Fruit fly (Drosophila melanogaster) whole organism, embryonic: ENCODE data around the gene Iru.

Experiments used
- CG10543 ChIP-seq: fragments of 200-800 bp; sonication (Bioruptor generic); optimal IDR thresholded peaks from 3 replicates; lab custom pipeline; 2017; ENCODE audit warnings: missing biosample characterization, mild to moderate bottlenecking, missing genetic modification characterization, moderate library complexity
- CG10979 ChIP-seq: fragments of 200-800 bp; sonication (Bioruptor generic); optimal IDR thresholded peaks from 2 replicates; lab custom pipeline; 2018; ENCODE audit warnings: missing biosample characterization, mild to moderate bottlenecking, missing genetic modification characterization, moderate library complexity
- CG12744 ChIP-seq: fragments of 200-800 bp; sonication (Bioruptor generic); optimal IDR thresholded peaks from 2 replicates; lab custom pipeline; 2016; ENCODE audit warnings: missing biosample characterization, missing genetic modification characterization
- CG15696 ChIP-seq: fragments of 200-800 bp; sonication (Bioruptor generic); optimal IDR thresholded peaks from 2 replicates; lab custom pipeline; 2019; ENCODE audit warnings: missing biosample characterization, mild to moderate bottlenecking, missing genetic modification characterization, moderate library complexity
- CG1603 ChIP-seq: fragments of 200-800 bp; sonication (Bioruptor generic); optimal IDR thresholded peaks from 2 replicates; lab custom pipeline; 2019; ENCODE audit warnings: missing biosample characterization, mild to moderate bottlenecking, missing genetic modification characterization, moderate library complexity
- CG2199 ChIP-seq: fragments of 200-800 bp; sonication (Bioruptor generic); IDR thresholded peaks from 3 replicates; pipeline ENCODE4 v1.3.6; 2022; ENCODE audit warnings: missing biosample characterization, missing genetic modification characterization
- CG32767 ChIP-seq: fragments of 200-800 bp; sonication (Bioruptor generic); IDR thresholded peaks from 2 replicates; pipeline ENCODE4 v1.3.6; 2022; ENCODE audit warnings: missing biosample characterization, missing genetic modification characterization
- CG42726 ChIP-seq: fragments of 200-800 bp; sonication (Bioruptor generic); IDR thresholded peaks from 2 replicates; pipeline ENCODE4 v1.3.6; 2022; ENCODE audit warnings: missing biosample characterization, missing genetic modification characterization; ENCODE audit not compliant: partially characterized antibody
- CG6272 ChIP-seq: fragments of 200-800 bp; sonication (Bioruptor generic); IDR thresholded peaks from 2 replicates; pipeline ENCODE4 v1.3.6; 2022; ENCODE audit warnings: missing biosample characterization, missing genetic modification characterization
- CG6813 ChIP-seq: fragments of 200-800 bp; sonication (Bioruptor generic); optimal IDR thresholded peaks from 2 replicates; lab custom pipeline; 2017; ENCODE audit warnings: missing biosample characterization, missing genetic modification characterization, mild to moderate bottlenecking, moderate library complexity, missing genetic modification reagents
- Camta ChIP-seq: fragments of 200-800 bp; sonication (Bioruptor generic); optimal IDR thresholded peaks from 2 replicates; lab custom pipeline; 2016; ENCODE audit warnings: missing biosample characterization, missing genetic modification characterization
- Doc2 ChIP-seq: fragments of 200-800 bp; sonication (Bioruptor generic); IDR thresholded peaks from 2 replicates; pipeline ENCODE4 v1.3.6; 2022; ENCODE audit warnings: missing biosample characterization, missing genetic modification characterization
- Drgx ChIP-seq: fragments of 200-800 bp; sonication (Bioruptor generic); IDR thresholded peaks from 2 replicates; pipeline ENCODE4 v1.3.6; 2022; ENCODE audit warnings: missing biosample characterization, missing genetic modification characterization
- Ets97D ChIP-seq: fragments of 200-800 bp; sonication (Bioruptor generic); optimal IDR thresholded peaks from 3 replicates; lab custom pipeline; 2016; ENCODE audit warnings: missing biosample characterization, missing genetic modification characterization
- HHEX ChIP-seq: fragments of 200-800 bp; sonication (Bioruptor generic); optimal IDR thresholded peaks from 3 replicates; lab custom pipeline; 2017; ENCODE audit warnings: missing biosample characterization, mild to moderate bottlenecking, missing genetic modification characterization, missing genetic modification reagents
- Hmx ChIP-seq: fragments of 200-800 bp; sonication (Bioruptor generic); optimal IDR thresholded peaks from 2 replicates; lab custom pipeline; 2016; ENCODE audit warnings: missing biosample characterization, missing genetic modification characterization
- Mes4 ChIP-seq: fragments of 200-800 bp; sonication (Bioruptor generic); optimal IDR thresholded peaks from 2 replicates; lab custom pipeline; 2016; ENCODE audit warnings: missing biosample characterization, missing genetic modification characterization
- Mrtf ChIP-seq: fragments of 200-800 bp; sonication (Bioruptor generic); IDR thresholded peaks from 3 replicates; pipeline ENCODE4 v1.3.6; 2022; ENCODE audit warnings: missing biosample characterization, missing genetic modification characterization
- NFAT ChIP-seq: fragments of 200-800 bp; sonication (Bioruptor generic); IDR thresholded peaks from 2 replicates; pipeline ENCODE4 v1.3.6; 2022; ENCODE audit warnings: missing biosample characterization, missing genetic modification characterization
- Neu2 ChIP-seq: fragments of 200-800 bp; sonication (Bioruptor generic); optimal IDR thresholded peaks from 3 replicates; lab custom pipeline; 2016; ENCODE audit warnings: missing biosample characterization, missing genetic modification characterization, borderline replicate concordance
- Nf-YB ChIP-seq: fragments of 200-800 bp; sonication (Bioruptor generic); optimal IDR thresholded peaks from 3 replicates; lab custom pipeline; 2019; ENCODE audit warnings: missing biosample characterization, mild to moderate bottlenecking, missing genetic modification characterization, moderate library complexity
- Sry-δ ChIP-seq: fragments of 200-800 bp; sonication (Bioruptor generic); optimal IDR thresholded peaks from 2 replicates; lab custom pipeline; 2016; ENCODE audit warnings: missing biosample characterization, missing genetic modification characterization
- TFAM ChIP-seq: fragments of 200-800 bp; sonication (Bioruptor generic); optimal IDR thresholded peaks from 2 replicates; lab custom pipeline; 2017; ENCODE audit warnings: missing biosample characterization, missing genetic modification characterization, inconsistent platforms
- YL-1 ChIP-seq: fragments of 200-800 bp; sonication (Bioruptor generic); optimal IDR thresholded peaks from 3 replicates; lab custom pipeline; 2017; ENCODE audit warnings: missing biosample characterization, mild to moderate bottlenecking, missing genetic modification characterization
- abd-A ChIP-seq: fragments of 200-800 bp; sonication (Bioruptor generic); optimal IDR thresholded peaks from 3 replicates; lab custom pipeline; 2019; ENCODE audit warnings: missing biosample characterization, mild to moderate bottlenecking, missing genetic modification characterization, moderate library complexity
- aop ChIP-seq: fragments of 200-800 bp; sonication (Bioruptor generic); IDR thresholded peaks from 2 replicates; pipeline ENCODE4 v1.3.6; 2022; ENCODE audit warnings: missing biosample characterization, missing genetic modification characterization
- bsh ChIP-seq, 2 experiments: fragments of 200-800 bp; sonication (Bioruptor generic); optimal IDR thresholded peaks; 2 replicates each; lab custom pipeline; 2017 to 2018; ENCODE audit warnings: mild to moderate bottlenecking in 2 of 2, missing biosample characterization in 2 of 2, missing genetic modification characterization in 2 of 2, moderate library complexity in 1 of 2
- cad ChIP-seq: fragments of >200 bp; optimal IDR thresholded peaks from 2 replicates; lab custom pipeline; 2017; ENCODE audit warnings: missing biosample characterization, missing genetic modification characterization
- cg ChIP-seq: fragments of 200-800 bp; sonication (Bioruptor generic); optimal IDR thresholded peaks from 3 replicates; lab custom pipeline; 2019; ENCODE audit warnings: missing biosample characterization, mild to moderate bottlenecking, missing genetic modification characterization, moderate library complexity
- dm ChIP-seq: fragments of 200-800 bp; sonication (Bioruptor generic); optimal IDR thresholded peaks from 3 replicates; lab custom pipeline; 2016; ENCODE audit warnings: missing biosample characterization, missing genetic modification characterization
- dysf ChIP-seq: fragments of 200-800 bp; sonication (Bioruptor generic); IDR thresholded peaks from 3 replicates; pipeline ENCODE4 v1.3.6; 2022; ENCODE audit warnings: missing biosample characterization, missing genetic modification characterization
- fd64A ChIP-seq: fragments of 200-800 bp; sonication (Bioruptor generic); optimal IDR thresholded peaks from 3 replicates; lab custom pipeline; 2018; ENCODE audit warnings: missing biosample characterization, mild to moderate bottlenecking, missing genetic modification characterization
- fu2 ChIP-seq: fragments of 200-800 bp; sonication (Bioruptor generic); optimal IDR thresholded peaks from 2 replicates; lab custom pipeline; 2016; ENCODE audit warnings: missing biosample characterization, missing genetic modification characterization
- gcm ChIP-seq: fragments of 200-800 bp; sonication (Bioruptor generic); optimal IDR thresholded peaks from 2 replicates; lab custom pipeline; 2019; ENCODE audit warnings: missing biosample characterization, mild to moderate bottlenecking, missing genetic modification characterization, moderate library complexity
- grau ChIP-seq: fragments of 200-800 bp; optimal IDR thresholded peaks from 3 replicates; lab custom pipeline; 2019; ENCODE audit warnings: missing biosample characterization, mild to moderate bottlenecking, missing genetic modification characterization, moderate library complexity
- gsb ChIP-seq: fragments of 200-800 bp; sonication (Bioruptor generic); IDR thresholded peaks from 2 replicates; pipeline ENCODE4 v1.3.6; 2022; ENCODE audit warnings: missing biosample characterization, missing genetic modification characterization
- gt ChIP-seq: fragments of 200-800 bp; sonication (Bioruptor generic); IDR thresholded peaks from 2 replicates; pipeline ENCODE4 v1.3.6; 2022; ENCODE audit warnings: missing biosample characterization, missing genetic modification characterization
- mirr ChIP-seq: fragments of 200-800 bp; sonication (Bioruptor generic); optimal IDR thresholded peaks from 3 replicates; lab custom pipeline; 2018; ENCODE audit warnings: missing biosample characterization, mild to moderate bottlenecking, missing genetic modification characterization
- onecut ChIP-seq: fragments of 200-800 bp; sonication (Bioruptor generic); IDR thresholded peaks from 2 replicates; pipeline ENCODE4 v1.3.6; 2022; ENCODE audit warnings: missing biosample characterization, missing genetic modification characterization
- pb ChIP-seq: fragments of 200-800 bp; sonication (Bioruptor generic); optimal IDR thresholded peaks from 3 replicates; lab custom pipeline; 2016; ENCODE audit warnings: missing biosample characterization, missing genetic modification characterization
- pfk ChIP-seq: fragments of 200-800 bp; sonication (Bioruptor generic); optimal IDR thresholded peaks from 2 replicates; lab custom pipeline; 2018; ENCODE audit warnings: missing biosample characterization, mild to moderate bottlenecking, missing genetic modification characterization, moderate library complexity
- pho ChIP-seq: fragments of 200-800 bp; sonication (Bioruptor generic); optimal IDR thresholded peaks from 2 replicates; lab custom pipeline; 2016; ENCODE audit warnings: missing biosample characterization, missing genetic modification characterization
- prd ChIP-seq, 3 experiments: fragments of >200 bp in 2 of 3; fragments of 200-800 bp in 1 of 3; sonication (Bioruptor generic) in 1 of 3; optimal IDR thresholded peaks in 2 of 3; IDR thresholded peaks in 1 of 3; 2 replicates in 2 of 3; 3 replicates in 1 of 3; pipeline versions ENCODE4 v1.3.6 to Lab custom; 2017 to 2022; ENCODE audit warnings: missing biosample characterization in 1 of 3, missing genetic modification characterization in 1 of 3
- sc ChIP-seq, 3 experiments: fragments of >200 bp in 2 of 3; fragments of 200-800 bp in 1 of 3; sonication (Bioruptor generic) in 1 of 3; optimal IDR thresholded peaks; 2 replicates in 2 of 3; 3 replicates in 1 of 3; lab custom pipeline; 2017; ENCODE audit warnings: mild to moderate bottlenecking in 1 of 3, missing biosample characterization in 1 of 3, missing genetic modification characterization in 1 of 3, missing genetic modification reagents in 1 of 3
- shn ChIP-seq: fragments of 200-800 bp; sonication (Bioruptor generic); optimal IDR thresholded peaks from 3 replicates; lab custom pipeline; 2016; ENCODE audit warnings: missing biosample characterization, missing genetic modification characterization
- slbo ChIP-seq: fragments of 200-800 bp; sonication (Bioruptor generic); IDR thresholded peaks from 2 replicates; pipeline ENCODE4 v1.3.6; 2022; ENCODE audit warnings: missing biosample characterization, missing genetic modification characterization
- ssp ChIP-seq: fragments of 200-800 bp; sonication (Bioruptor generic); IDR thresholded peaks from 2 replicates; pipeline ENCODE4 v1.3.6; 2022; ENCODE audit warnings: missing biosample characterization, missing genetic modification characterization
- tup ChIP-seq: fragments of 200-800 bp; sonication (Bioruptor generic); optimal IDR thresholded peaks from 2 replicates; lab custom pipeline; 2016; ENCODE audit warnings: missing biosample characterization, mild to moderate bottlenecking, missing genetic modification characterization, moderate library complexity
- zfh1 ChIP-seq: fragments of 200-800 bp; sonication (Bioruptor generic); IDR thresholded peaks from 3 replicates; pipeline ENCODE4 v1.3.6; 2022; ENCODE audit warnings: missing biosample characterization, missing genetic modification characterization

The Iru gene

DNA sequence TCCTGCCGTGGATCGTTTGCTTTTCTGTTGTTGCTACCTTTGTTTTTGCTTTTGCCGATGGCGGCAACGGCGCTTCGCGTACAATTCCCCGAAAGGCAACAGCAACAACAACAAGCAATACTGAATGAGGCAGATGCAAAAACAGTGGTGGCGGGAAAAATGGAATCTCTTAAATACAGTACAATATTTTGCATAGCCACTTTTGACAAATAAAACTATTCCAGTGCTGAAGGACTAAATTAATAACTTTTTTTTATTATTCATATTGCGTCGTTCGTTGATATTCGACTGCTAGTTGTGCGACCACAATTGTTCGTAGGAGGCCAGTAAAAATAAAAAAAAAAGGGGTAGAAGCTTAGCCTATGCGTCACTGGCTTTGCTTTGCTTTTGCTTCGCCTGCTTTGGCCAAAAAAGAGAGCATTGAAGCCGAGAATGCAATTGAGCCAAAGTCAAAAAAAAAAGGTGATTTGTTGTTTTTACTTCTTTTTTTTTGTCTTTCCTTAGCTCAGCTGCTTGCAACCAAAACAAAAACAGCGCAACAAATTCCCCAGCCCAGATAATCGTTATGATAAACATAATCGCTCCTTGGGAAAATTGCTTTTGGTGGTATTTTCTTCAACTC, 25.7 kb downstream of the Iru start (continued):
- TF ChIP-seq cg (GFP tag; lab: Kevin White, UChicago) = no peak
- peak; percentile 81 for TF ChIP-seq Camta
- TF ChIP-seq fd64A (GFP tag; lab: Kevin White, UChicago) = peak; percentile 69
- peak; percentile 80 for TF ChIP-seq CG6272 (GFP tag; lab: Robert Waterston, UW)
- peak; percentile 77 for TF ChIP-seq gt (GFP tag; lab: Robert Waterston, UW)
- TF ChIP-seq gcm (GFP tag; lab: Kevin White, UChicago) = peak; percentile 68
- TF ChIP-seq CG10979 (tag; lab: Kevin White, UChicago) = peak; percentile 79
- TF ChIP-seq CG6813 (GFP tag; lab: Kevin White, UChicago) = peak; percentile 83
- no peak for TF ChIP-seq cad (GFP tag; lab: Kevin White, UChicago)
- TF ChIP-seq prd (optimal IDR thresholded peaks at IDR 0.05; lab: Kevin White, UChicago) = no peak
- TF ChIP-seq prd (GFP tag; IDR thresholded peaks at IDR 0.05; lab: Robert Waterston, UW) = peak; percentile 90
- TF ChIP-seq TFAM (GFP tag; lab: Kevin White, UChicago) = peak; percentile 14
- peak; percentile 83 for TF ChIP-seq tup
- TF ChIP-seq dysf (GFP tag; lab: Robert Waterston, UW) = peak; percentile 93
- peak; percentile 74 for TF ChIP-seq shn
- peak; percentile 86 for TF ChIP-seq Mrtf (GFP tag; lab: Robert Waterston, UW)
- no peak for TF ChIP-seq abd-A
- peak; percentile 49 for TF ChIP-seq Sry-δ (GFP tag; lab: Kevin White, UChicago)
- TF ChIP-seq bsh (GFP tag; optimal IDR thresholded peaks at IDR 0.05; lab: Kevin White, UChicago) = peak; percentile 89 to 99
- TF ChIP-seq CG15696 (tag; lab: Kevin White, UChicago) = no peak
- peak; percentile 62; the same call in 1 of the 2 replicates for TF ChIP-seq aop (GFP tag; lab: Robert Waterston, UW)
- peak; percentile 53 for TF ChIP-seq Hmx (GFP tag; lab: Kevin White, UChicago)
- TF ChIP-seq grau (tag; lab: Kevin White, UChicago) = peak; percentile 84
- TF ChIP-seq NFAT (GFP tag; lab: Robert Waterston, UW) = peak; percentile 84
- peak; percentile 60 for TF ChIP-seq Nf-YB
- TF ChIP-seq pfk (GFP tag; lab: Kevin White, UChicago) = no peak
- TF ChIP-seq CG2199 = peak; percentile 77; the same call in 1 of the 3 replicates
- peak; percentile 70 for TF ChIP-seq fu2 (GFP tag; lab: Kevin White, UChicago)
- no peak for TF ChIP-seq Neu2 (GFP tag; lab: Kevin White, UChicago)
- no peak for TF ChIP-seq CG10543 (GFP tag; lab: Kevin White, UChicago)
- TF ChIP-seq ssp (GFP tag; lab: Robert Waterston, UW) = peak; percentile 78
- TF ChIP-seq YL-1 = peak; percentile 16
- TF ChIP-seq CG12744 (GFP tag; lab: Kevin White, UChicago) = peak; percentile 44
- TF ChIP-seq CG1603 (tag; lab: Kevin White, UChicago) = peak; percentile 83
- TF ChIP-seq gsb (GFP tag; lab: Robert Waterston, UW) = peak; percentile 81
- no peak for TF ChIP-seq mirr (GFP tag; lab: Kevin White, UChicago)
- TF ChIP-seq pho (GFP tag; lab: Kevin White, UChicago) = peak; percentile 85
- TF ChIP-seq sc (optimal IDR thresholded peaks at IDR 0.05; lab: Kevin White, UChicago) = no peak
- peak; percentile 61 for TF ChIP-seq sc (GFP tag; optimal IDR thresholded peaks at IDR 0.05; lab: Kevin White, UChicago)
- no peak for TF ChIP-seq Doc2
- TF ChIP-seq Mes4 (GFP tag; lab: Kevin White, UChicago) = peak; percentile 65
- TF ChIP-seq slbo (GFP tag; lab: Robert Waterston, UW) = peak; percentile 95
- TF ChIP-seq HHEX (GFP tag; lab: Kevin White, UChicago) = peak; percentile 88
- TF ChIP-seq CG42726 (GFP tag; lab: Robert Waterston, UW) = no peak
- peak; percentile 58 for TF ChIP-seq dm (GFP tag; lab: Kevin White, UChicago)
- TF ChIP-seq Drgx (GFP tag; lab: Robert Waterston, UW) = peak; percentile 99
- TF ChIP-seq onecut (GFP tag; lab: Robert Waterston, UW) = peak; percentile 80
- peak; percentile 76 for TF ChIP-seq pb
- TF ChIP-seq Ets97D (GFP tag; lab: Kevin White, UChicago) = peak; percentile 38
- peak; percentile 90 for TF ChIP-seq CG32767
- TF ChIP-seq zfh1 (GFP tag; lab: Robert Waterston, UW) = peak; percentile 92
